Fruit fly (Drosophila melanogaster): ENCODE data around the gene Med.

- TF ChIP-seq CG5204 (GFP tag; optimal IDR thresholded peaks at IDR 0.05) (no peak), Hr96 (GFP tag; optimal IDR thresholded peaks at IDR 0.05) (peak; percentile 96), pad (GFP tag; optimal IDR thresholded peaks at IDR 0.05) (peak; percentile 74), CG12768 (GFP tag; optimal IDR thresholded peaks at IDR 0.05) (peak; percentile 97), CG33017 (tag; optimal IDR thresholded peaks at IDR 0.05) (peak; percentile 97), kay (GFP tag; ENCODE audit: borderline replicate concordance) (peak; percentile 97), toe (GFP tag; optimal IDR thresholded peaks at IDR 0.05) (no peak), ovo (GFP tag; optimal IDR thresholded peaks at IDR 0.05) (peak; percentile 46), cic (GFP tag; optimal IDR thresholded peaks at IDR 0.05) (peak; percentile 93), CG11617 (GFP tag; optimal IDR thresholded peaks at IDR 0.05) (peak; percentile 97), cnc (optimal IDR thresholded peaks at IDR 0.05) (no peak)
These were observed 18.5 kb upstream of the Med start, which contains the start of gene CG1774 for dm6 chr3R:31592256-31592879.
